Fruit fly (Drosophila melanogaster) whole organism: ENCODE results near the gene Rpn13R.

Source experiments
- CG8478 ChIP-seq: fragments of >200 bp; optimal IDR thresholded peaks from 2 replicates; lab custom pipeline; 2018; ENCODE audit warnings: inconsistent platforms
- psq ChIP-seq: fragments of >200 bp; optimal IDR thresholded peaks from 2 replicates; lab custom pipeline; 2017
- usp ChIP-seq: fragments of >200 bp; optimal IDR thresholded peaks from 2 replicates; lab custom pipeline; 2017; ENCODE audit warnings: missing biosample characterization, missing genetic modification characterization, mixed read lengths

dm6 chrX:5085086-5085468, 46.6 kb upstream of the Rpn13R start:
- no peak for TF ChIP-seq usp (GFP tag; lab: Kevin White, UChicago)
- no peak for TF ChIP-seq psq
- no peak for TF ChIP-seq CG8478 (lab: Kevin White, UChicago)
